Worm (Caenorhabditis elegans) whole organism, young adult: ENCODE data around the gene C34D4.4.

Experiments used
- F22D6.2 ChIP-seq: sonication (generic microtip); optimal IDR thresholded peaks from 2 replicates; lab custom pipeline; 2016; ENCODE audit warnings: mild to moderate bottlenecking, missing genetic modification characterization, missing compliant biosample characterization
- F39B2.1 ChIP-seq: fragments of 200-800 bp; sonication (Bioruptor generic); IDR thresholded peaks from 2 replicates; pipeline ENCODE4 v1.3.6; 2022; ENCODE audit warnings: missing genetic modification reagents, missing genetic modification characterization, missing compliant biosample characterization
- F55B11.4 ChIP-seq: sonication (generic microtip); optimal IDR thresholded peaks from 2 replicates; lab custom pipeline; 2016; ENCODE audit warnings: missing compliant biosample characterization, missing genetic modification characterization, borderline replicate concordance; ENCODE audit not compliant: insufficient read depth
- F57A8.1 ChIP-seq: fragments of 200-800 bp; sonication (Bioruptor generic); optimal IDR thresholded peaks from 2 replicates; lab custom pipeline; 2018; ENCODE audit warnings: mild to moderate bottlenecking, missing genetic modification characterization, moderate library complexity, missing compliant biosample characterization
- F57C9.4 ChIP-seq: sonication (generic microtip); optimal IDR thresholded peaks from 2 replicates; lab custom pipeline; 2017; ENCODE audit warnings: mild to moderate bottlenecking, missing genetic modification characterization, missing compliant biosample characterization
- T07F8.4 ChIP-seq: sonication (generic microtip); optimal IDR thresholded peaks from 2 replicates; lab custom pipeline; 2016; ENCODE audit warnings: mild to moderate bottlenecking, missing genetic modification characterization, moderate library complexity, missing compliant biosample characterization
- Y53F4B.3 ChIP-seq: fragments of 200-800 bp; sonication (Bioruptor generic); IDR thresholded peaks from 2 replicates; pipeline ENCODE4 v1.3.6; 2022; ENCODE audit warnings: missing genetic modification reagents, missing genetic modification characterization, missing compliant biosample characterization
- Y53G8AR.9 ChIP-seq: fragments of 200-800 bp; sonication (Bioruptor generic); conservative IDR thresholded peaks from 2 replicates; pipeline ENCODE4 v1.3.6; 2022; ENCODE audit warnings: missing genetic modification reagents, missing genetic modification characterization, missing compliant biosample characterization
- Y67H2A.10 ChIP-seq: fragments of 200-800 bp; sonication (Bioruptor generic); conservative IDR thresholded peaks from 2 replicates; pipeline ENCODE4 v1.3.6; 2022; ENCODE audit warnings: missing genetic modification reagents, missing genetic modification characterization, missing compliant biosample characterization
- Y79H2A.3 ChIP-seq: fragments of 200-800 bp; sonication (Bioruptor generic); conservative IDR thresholded peaks from 2 replicates; pipeline ENCODE4 v1.3.6; 2022; ENCODE audit warnings: missing genetic modification reagents, missing genetic modification characterization, missing compliant biosample characterization
- Y95B8A.8 ChIP-seq: fragments of 200-800 bp; sonication (Bioruptor generic); IDR thresholded peaks from 2 replicates; pipeline ENCODE4 v1.3.6; 2022; ENCODE audit warnings: missing genetic modification reagents, missing genetic modification characterization, missing compliant biosample characterization
- ZK185.1 ChIP-seq: sonication (generic microtip); optimal IDR thresholded peaks from 2 replicates; lab custom pipeline; 2016; ENCODE audit warnings: mild to moderate bottlenecking, missing genetic modification characterization, missing compliant biosample characterization; ENCODE audit not compliant: poor library complexity, severe bottlenecking
- aptf-3 ChIP-seq: fragments of 200-800 bp; sonication (Bioruptor generic); IDR thresholded peaks from 2 replicates; pipeline ENCODE4 v1.3.6; 2022; ENCODE audit warnings: missing genetic modification characterization, missing compliant biosample characterization
- attf-6 ChIP-seq: fragments of 200-800 bp; sonication (Bioruptor generic); IDR thresholded peaks from 2 replicates; pipeline ENCODE4 v1.3.6; 2022; ENCODE audit warnings: missing genetic modification reagents, missing genetic modification characterization, missing compliant biosample characterization
- bed-1 ChIP-seq: fragments of 200-800 bp; sonication (Bioruptor generic); IDR thresholded peaks from 2 replicates; pipeline ENCODE4 v1.3.6; 2022; ENCODE audit warnings: missing genetic modification reagents, missing genetic modification characterization, missing compliant biosample characterization
- cebp-2 ChIP-seq: fragments of 200-800 bp; sonication (Bioruptor generic); IDR thresholded peaks from 2 replicates; pipeline ENCODE4 v1.3.6; 2022; ENCODE audit warnings: missing genetic modification characterization, missing compliant biosample characterization
- ceh-100 ChIP-seq: fragments of 200-800 bp; sonication (Bioruptor generic); IDR thresholded peaks from 2 replicates; pipeline ENCODE4 v1.3.6; 2022; ENCODE audit warnings: missing genetic modification reagents, missing genetic modification characterization, missing compliant biosample characterization
- ceh-27 ChIP-seq: fragments of 200-800 bp; sonication (Bioruptor generic); optimal IDR thresholded peaks from 2 replicates; lab custom pipeline; 2018; ENCODE audit warnings: mild to moderate bottlenecking, missing genetic modification characterization, moderate library complexity, missing compliant biosample characterization
- dox-1 ChIP-seq: fragments of 200-800 bp; sonication (Bioruptor generic); IDR thresholded peaks from 2 replicates; pipeline ENCODE4 v1.3.6; 2022; ENCODE audit warnings: missing genetic modification reagents, missing genetic modification characterization, missing compliant biosample characterization
- dpl-1 ChIP-seq: fragments of 150-350 bp; optimal IDR thresholded peaks from 2 replicates; lab custom pipeline; 2014; ENCODE audit warnings: missing biosample characterization, missing genetic modification reagents, missing genetic modification characterization
- efl-1 ChIP-seq: fragments of 150-350 bp; optimal IDR thresholded peaks from 2 replicates; lab custom pipeline; 2014; ENCODE audit warnings: missing biosample characterization, missing genetic modification reagents, missing genetic modification characterization
- egl-44 ChIP-seq: fragments of 200-800 bp; sonication (Bioruptor generic); IDR thresholded peaks from 2 replicates; pipeline ENCODE4 v1.3.6; 2022; ENCODE audit warnings: missing genetic modification reagents, missing genetic modification characterization, missing compliant biosample characterization
- gei-17 ChIP-seq: fragments of 200-800 bp; sonication (Bioruptor generic); optimal IDR thresholded peaks from 2 replicates; lab custom pipeline; 2018; ENCODE audit warnings: mild to moderate bottlenecking, missing genetic modification characterization, missing compliant biosample characterization
- lag-1 ChIP-seq: fragments of 200-800 bp; sonication (Bioruptor generic); IDR thresholded peaks from 2 replicates; pipeline ENCODE4 v1.3.6; 2022; ENCODE audit warnings: missing genetic modification reagents, missing genetic modification characterization, missing compliant biosample characterization
- let-526 ChIP-seq: fragments of 200-800 bp; sonication (Bioruptor generic); IDR thresholded peaks from 2 replicates; pipeline ENCODE4 v1.3.6; 2022; ENCODE audit warnings: missing genetic modification reagents, missing genetic modification characterization, missing compliant biosample characterization
- lin-26 ChIP-seq: fragments of 200-800 bp; sonication (Bioruptor generic); IDR thresholded peaks from 2 replicates; pipeline ENCODE4 v1.3.6; 2022; ENCODE audit warnings: missing genetic modification reagents, missing genetic modification characterization, missing compliant biosample characterization
- lsy-27 ChIP-seq: sonication (generic microtip); optimal IDR thresholded peaks from 2 replicates; lab custom pipeline; 2017; ENCODE audit warnings: missing genetic modification characterization, mild to moderate bottlenecking, missing compliant biosample characterization, antibody characterized with exemption, missing genotype, borderline replicate concordance; ENCODE audit not compliant: insufficient read depth
- madf-10 ChIP-seq: sonication (generic microtip); optimal IDR thresholded peaks from 2 replicates; lab custom pipeline; 2016; ENCODE audit warnings: mild to moderate bottlenecking, missing genetic modification characterization, missing compliant biosample characterization
- mel-28 ChIP-seq: sonication (generic microtip); optimal IDR thresholded peaks from 2 replicates; lab custom pipeline; 2016; ENCODE audit warnings: borderline replicate concordance, mild to moderate bottlenecking, missing genetic modification characterization, missing compliant biosample characterization
- nhr-179 ChIP-seq: sonication (generic microtip); optimal IDR thresholded peaks from 2 replicates; lab custom pipeline; 2016; ENCODE audit warnings: mild to moderate bottlenecking, missing genetic modification characterization, missing compliant biosample characterization
- nhr-27 ChIP-seq: fragments of 200-800 bp; sonication (Bioruptor generic); optimal IDR thresholded peaks from 2 replicates; lab custom pipeline; 2018; ENCODE audit warnings: mild to moderate bottlenecking, missing genetic modification characterization, moderate library complexity, missing compliant biosample characterization
- nhr-90 ChIP-seq: sonication (generic microtip); optimal IDR thresholded peaks from 2 replicates; lab custom pipeline; 2016; ENCODE audit warnings: missing genotype, mild to moderate bottlenecking, missing genetic modification characterization, missing compliant biosample characterization
- pbrm-1 ChIP-seq: fragments of 200-800 bp; sonication (Bioruptor generic); IDR thresholded peaks from 2 replicates; pipeline ENCODE4 v1.3.6; 2022; ENCODE audit warnings: missing genetic modification reagents, missing genetic modification characterization, missing compliant biosample characterization
- sdz-38 ChIP-seq: sonication (generic microtip); optimal IDR thresholded peaks from 2 replicates; lab custom pipeline; 2016; ENCODE audit warnings: missing genotype, missing genetic modification characterization, missing compliant biosample characterization
- snpc-3.4 ChIP-seq: sonication (generic microtip); optimal IDR thresholded peaks from 2 replicates; lab custom pipeline; 2017; ENCODE audit warnings: missing genetic modification characterization, mild to moderate bottlenecking, missing compliant biosample characterization, antibody characterized with exemption, moderate library complexity, missing genotype, missing genetic modification reagents
- somi-1 ChIP-seq: fragments of 200-800 bp; sonication (Bioruptor generic); optimal IDR thresholded peaks from 2 replicates; lab custom pipeline; 2018; ENCODE audit warnings: mild to moderate bottlenecking, missing genetic modification characterization, missing compliant biosample characterization
- sptf-2 ChIP-seq: fragments of 200-800 bp; sonication (Bioruptor generic); optimal IDR thresholded peaks from 2 replicates; lab custom pipeline; 2018; ENCODE audit warnings: mild to moderate bottlenecking, missing genetic modification characterization, missing compliant biosample characterization

Gene C34D4.4

DNA sequence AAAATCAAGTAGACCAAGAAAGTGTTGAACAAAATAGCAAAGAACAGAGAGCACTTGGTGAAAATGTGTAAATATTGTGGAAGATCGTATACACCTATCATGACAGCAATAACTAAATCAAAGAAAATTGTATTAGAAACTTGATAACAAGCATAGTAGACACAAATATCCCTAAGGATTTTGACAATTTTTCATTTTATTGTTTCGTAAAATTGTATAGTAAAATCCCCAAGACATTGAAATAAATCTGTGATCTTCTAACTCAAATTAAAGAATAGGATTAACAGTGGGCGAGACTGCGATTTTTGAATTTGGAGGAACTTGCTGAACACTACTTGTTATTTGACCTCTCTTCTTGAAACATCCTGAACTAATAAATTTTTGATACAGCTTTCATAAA, 22.1 kb downstream of the C34D4.4 start, which contains the start of gene str-220:
Gene str-220, minus strand, starts transcription at position 101 of the 400 bp plus-strand sequence.
- TF ChIP-seq Y79H2A.3 (GFP tag; lab: Robert Waterston, UW): no peak
- TF ChIP-seq, all 124 proteins: peak for 0

ce11 chrIV:7173489-7173888, 24.3 kb downstream of the C34D4.4 start, which contains the start of gene str-1:
TSS of gene str-1 (plus strand) at chrIV:7173789.
- TF ChIP-seq snpc-3.4 (tag; lab: Kevin White, UChicago) (no peak), nhr-27 (tag; lab: Kevin White, UChicago) (no peak), attf-6 (GFP tag; lab: Robert Waterston, UW) (no peak), ceh-27 (GFP tag; lab: Kevin White, UChicago) (no peak), Y53G8AR.9 (GFP tag; lab: Robert Waterston, UW) (no peak), ZK185.1 (tag; lab: Kevin White, UChicago) (no peak), bed-1 (GFP tag; lab: Robert Waterston, UW) (no peak), F39B2.1 (GFP tag; lab: Robert Waterston, UW) (no peak), ceh-100 (GFP tag; lab: Robert Waterston, UW) (no peak), let-526 (no peak), mel-28 (tag; lab: Kevin White, UChicago) (no peak), Y53F4B.3 (GFP tag; lab: Robert Waterston, UW) (no peak), sdz-38 (no peak)

DNA sequence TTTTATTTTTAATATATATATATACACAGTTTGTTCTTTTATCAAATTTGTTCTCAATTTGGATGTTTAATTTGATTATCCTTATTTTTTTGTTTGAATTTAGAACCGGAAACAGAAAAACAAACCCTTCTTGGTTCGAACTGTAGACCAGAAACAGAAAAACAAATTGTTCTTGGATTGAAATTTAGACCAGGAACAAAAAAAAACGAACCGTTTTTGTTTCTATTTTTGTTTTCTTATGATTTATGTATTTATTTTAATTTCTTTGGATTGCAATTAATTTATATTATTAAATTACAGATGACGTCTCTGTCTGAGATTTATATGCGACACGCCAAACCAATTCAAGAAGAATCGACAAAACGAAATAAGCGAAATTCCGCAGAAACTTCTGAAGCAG, 26.2 kb downstream of the C34D4.4 start, which contains the start of gene C42D4.19:
Gene C42D4.19, plus strand, starts transcription at position 301 of the 400 bp plus-strand sequence.
- TF ChIP-seq dox-1 (GFP tag; lab: Robert Waterston, UW) (no peak), aptf-3 (no peak), attf-6 (GFP tag; lab: Robert Waterston, UW) (no peak), madf-10 (tag; lab: Kevin White, UChicago) (no peak), dpl-1 (no peak), nhr-90 (no peak), F55B11.4 (tag; lab: Kevin White, UChicago) (no peak), gei-17 (GFP tag; lab: Kevin White, UChicago) (no peak), T07F8.4 (tag; lab: Kevin White, UChicago) (no peak), F22D6.2 (tag; lab: Kevin White, UChicago) (no peak), F57C9.4 (no peak)

DNA sequence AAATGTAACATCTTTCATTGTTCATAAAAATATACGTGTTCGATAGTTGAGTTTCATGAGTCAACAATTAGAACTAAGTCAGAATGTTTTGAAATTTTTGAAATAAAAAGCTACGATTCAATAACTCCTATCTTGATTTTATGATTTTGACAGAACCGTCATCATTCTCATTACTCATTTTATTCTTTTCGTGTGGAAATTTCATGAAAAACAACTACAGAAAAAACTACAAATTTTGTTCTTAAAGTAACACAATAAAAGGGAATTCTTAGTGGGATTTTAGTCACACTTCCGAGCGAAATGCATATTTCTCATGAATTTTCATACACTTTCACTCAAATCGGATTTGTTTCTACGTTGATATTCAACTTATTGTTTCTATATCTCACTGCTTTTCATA, 27.7 kb downstream of the C34D4.4 start, which contains the start of gene str-44:
Gene str-44, plus strand, starts transcription at position 301 of the 400 bp plus-strand sequence.
- TF ChIP-seq T07F8.4 (tag; lab: Kevin White, UChicago): no peak
- no peak for TF ChIP-seq nhr-179 (tag; lab: Kevin White, UChicago)
- TF ChIP-seq Y67H2A.10 (GFP tag; lab: Robert Waterston, UW): no peak
- TF ChIP-seq somi-1 (GFP tag; lab: Kevin White, UChicago): no peak
- no peak for TF ChIP-seq lin-26
- no peak for TF ChIP-seq pbrm-1 (GFP tag; lab: Robert Waterston, UW)
- no peak for TF ChIP-seq F55B11.4 (tag; lab: Kevin White, UChicago)
- TF ChIP-seq cebp-2 (GFP tag; lab: Robert Waterston, UW): no peak
- no peak for TF ChIP-seq F57C9.4
- no peak for TF ChIP-seq sdz-38
- TF ChIP-seq sptf-2 (GFP tag; lab: Kevin White, UChicago): no peak
- TF ChIP-seq lsy-27: no peak
- no peak for TF ChIP-seq Y95B8A.8 (GFP tag; lab: Robert Waterston, UW)
- TF ChIP-seq let-526: no peak
- TF ChIP-seq egl-44 (GFP tag; lab: Robert Waterston, UW): no peak
- TF ChIP-seq efl-1: no peak
- TF ChIP-seq bed-1 (GFP tag; lab: Robert Waterston, UW): no peak
- no peak for TF ChIP-seq F57A8.1
- TF ChIP-seq Y53G8AR.9 (GFP tag; lab: Robert Waterston, UW): no peak
- no peak for TF ChIP-seq lag-1 (GFP tag; lab: Robert Waterston, UW)
